Fruit fly (Drosophila melanogaster): ENCODE measurements around the gene CG9400.
A peak's percentile ranks its signal among the peaks of the same experiment; 100 is the strongest.

Gene CG9400

dm6 chrX:14242941-14243736 is 46.1 kb downstream of the CG9400 start, which contains the start of gene CG32599 (continued):
- TF ChIP-seq CG8924 (tag; optimal IDR thresholded peaks at IDR 0.05) = peak; percentile 51
- no peak for TF ChIP-seq CG6175 (GFP tag; IDR thresholded peaks at IDR 0.05)
- peak; percentile 26; the same call in 1 of the 2 replicates for TF ChIP-seq CG6272 (GFP tag; IDR thresholded peaks at IDR 0.05)
- TF ChIP-seq CG2712 (tag; optimal IDR thresholded peaks at IDR 0.05) = peak; percentile 67
- TF ChIP-seq CG14050 (GFP tag; IDR thresholded peaks at IDR 0.05) = 0 out of 3 replicates have a peak, but pooled peaks have one; percentile 35
- TF ChIP-seq her (GFP tag; optimal IDR thresholded peaks at IDR 0.05) = no peak
- peak in 1 of 2 experiments; percentile 87 for TF ChIP-seq insv (GFP tag; optimal IDR thresholded peaks at IDR 0.05)
- TF ChIP-seq lbe (GFP tag; optimal IDR thresholded peaks at IDR 0.05) = no peak
- peak; percentile 58; the same call in 1 of the 2 replicates for TF ChIP-seq ara (GFP tag; IDR thresholded peaks at IDR 0.05)
- TF ChIP-seq CG8478 (optimal IDR thresholded peaks at IDR 0.05) = no peak
- peak; percentile 72 for TF ChIP-seq CG13287 (GFP tag; IDR thresholded peaks at IDR 0.05; ENCODE audit: partially characterized antibody)
- no peak for TF ChIP-seq aop (GFP tag; IDR thresholded peaks at IDR 0.05)
- no peak for TF ChIP-seq CG2889 (GFP tag; IDR thresholded peaks at IDR 0.05)
- TF ChIP-seq Med (GFP tag) = peak; percentile 5
- TF ChIP-seq sr (GFP tag; IDR thresholded peaks at IDR 0.05) = no peak
- no peak for TF ChIP-seq ftz-f1 (GFP tag; optimal IDR thresholded peaks at IDR 0.05)
- no peak for TF ChIP-seq Hand (GFP tag; optimal IDR thresholded peaks at IDR 0.05)
- TF ChIP-seq CG4820 (GFP tag; optimal IDR thresholded peaks at IDR 0.05) = peak; percentile 5
- TF ChIP-seq sim (GFP tag; IDR thresholded peaks at IDR 0.05) = no peak
- TF ChIP-seq CG13424 (tag; optimal IDR thresholded peaks at IDR 0.05) = peak; percentile 52
- peak; percentile 69 for TF ChIP-seq Dp (GFP tag; optimal IDR thresholded peaks at IDR 0.05)
- no peak for TF ChIP-seq CG4282 (GFP tag; optimal IDR thresholded peaks at IDR 0.05)
- no peak for TF ChIP-seq cwo (GFP tag; optimal IDR thresholded peaks at IDR 0.05)
- TF ChIP-seq amos (GFP tag; IDR thresholded peaks at IDR 0.05; ENCODE audit: partially characterized antibody) = peak; percentile 62
- TF ChIP-seq tap (tag; optimal IDR thresholded peaks at IDR 0.05) = no peak
- TF ChIP-seq CG8765 (GFP tag; IDR thresholded peaks at IDR 0.05) = no peak
- no peak for TF ChIP-seq ems (GFP tag; optimal IDR thresholded peaks at IDR 0.05)
- no peak for TF ChIP-seq cad (GFP tag; optimal IDR thresholded peaks at IDR 0.05)
- TF ChIP-seq schlank (tag; optimal IDR thresholded peaks at IDR 0.05) = no peak
- no peak for TF ChIP-seq CG14965 (GFP tag; optimal IDR thresholded peaks at IDR 0.05; ENCODE audit: borderline replicate concordance)
- TF ChIP-seq Elba2 (GFP tag; optimal IDR thresholded peaks at IDR 0.05) = no peak
- TF ChIP-seq CG9797 (GFP tag; optimal IDR thresholded peaks at IDR 0.05) = no peak
- TF ChIP-seq ap (GFP tag; IDR thresholded peaks at IDR 0.05) = peak; percentile 55
- peak; percentile 73; the same call in 3 of the 4 replicates for TF ChIP-seq Dll (GFP tag; IDR thresholded peaks at IDR 0.05; ENCODE audit: partially characterized antibody)
- TF ChIP-seq H2.0 (GFP tag; IDR thresholded peaks at IDR 0.05) = 0 out of 2 replicates have a peak, but pooled peaks have one; percentile 32
- TF ChIP-seq CG4730 (GFP tag; IDR thresholded peaks at IDR 0.05) = peak; percentile 42; the same call in 1 of the 2 replicates
- TF ChIP-seq yki (optimal IDR thresholded peaks at IDR 0.05) = no peak
- no peak for TF ChIP-seq gro (GFP tag; optimal IDR thresholded peaks at IDR 0.05)
- peak; percentile 46 for TF ChIP-seq CG2678 (tag; optimal IDR thresholded peaks at IDR 0.05)
- no peak for TF ChIP-seq CG30431 (GFP tag; optimal IDR thresholded peaks at IDR 0.05)
- TF ChIP-seq esg (GFP tag; conservative IDR thresholded peaks at IDR 0.05) = no peak
- no peak for TF ChIP-seq vfl (GFP tag; optimal IDR thresholded peaks at IDR 0.05)
- peak; percentile 59 for TF ChIP-seq CG31441 (GFP tag; IDR thresholded peaks at IDR 0.05)
- TF ChIP-seq lilli (GFP tag; optimal IDR thresholded peaks at IDR 0.05) = no peak
- peak; percentile 68 for TF ChIP-seq Scr (GFP tag; IDR thresholded peaks at IDR 0.05; ENCODE audit: partially characterized antibody)
- peak in 1 of 2 experiments; percentile 44 for TF ChIP-seq bsh (GFP tag; optimal IDR thresholded peaks at IDR 0.05)
- peak; percentile 73 for TF ChIP-seq CG7357 (GFP tag; IDR thresholded peaks at IDR 0.05)
- peak; percentile 59 for TF ChIP-seq slbo (GFP tag; IDR thresholded peaks at IDR 0.05)
- no peak for TF ChIP-seq Poxn (GFP tag; IDR thresholded peaks at IDR 0.05)
- no peak for TF ChIP-seq ttk (GFP tag; IDR thresholded peaks at IDR 0.05)

All from whole organism, embryonic.